Worm (Caenorhabditis elegans): ENCODE measurements around the gene T23G7.3.

The T23G7.3 gene

ce11 chrII:9157125-9157524, 10.5 kb downstream of the T23G7.3 start (continued):
- no peak for TF ChIP-seq saeg-2 (GFP tag; IDR thresholded peaks at IDR 0.05)
- TF ChIP-seq mxl-2 (GFP tag; conservative IDR thresholded peaks at IDR 0.05): no peak
- TF ChIP-seq aha-1 (tag): peak; percentile 81
- TF ChIP-seq ceh-32 (tag; optimal IDR thresholded peaks at IDR 0.05; ENCODE audit: poor library complexity): no peak
- TF ChIP-seq ztf-7 (tag; optimal IDR thresholded peaks at IDR 0.05): peak; percentile 86
- TF ChIP-seq dmd-9 (GFP tag; IDR thresholded peaks at IDR 0.05): no peak
- no peak for TF ChIP-seq ceh-82 (tag; optimal IDR thresholded peaks at IDR 0.05)
- TF ChIP-seq lsy-2 (tag; optimal IDR thresholded peaks at IDR 0.05): peak in 1 of 2 experiments; percentile 22
- TF ChIP-seq unc-39 (tag; optimal IDR thresholded peaks at IDR 0.05): no peak
- TF ChIP-seq dve-1 (tag; optimal IDR thresholded peaks at IDR 0.05; ENCODE audit: insufficient read depth): peak; percentile 75
- TF ChIP-seq ceh-20 (GFP tag; IDR thresholded peaks at IDR 0.05): no peak; the same call in 1 of the 2 replicates
- TF ChIP-seq lin-39 (tag; optimal IDR thresholded peaks at IDR 0.05): no peak
- no peak for TF ChIP-seq Y5F2A.4 (GFP tag; optimal IDR thresholded peaks at IDR 0.05)
- no peak for TF ChIP-seq daf-19 (GFP tag; conservative IDR thresholded peaks at IDR 0.05)
- no peak for TF ChIP-seq attf-4 (tag; optimal IDR thresholded peaks at IDR 0.05)
- TF ChIP-seq unc-130 (GFP tag; optimal IDR thresholded peaks at IDR 0.05): no peak
- TF ChIP-seq ces-1 (GFP tag; optimal IDR thresholded peaks at IDR 0.05): no peak
- TF ChIP-seq pha-4 (GFP tag; IDR thresholded peaks at IDR 0.05): no peak
- no peak for TF ChIP-seq pha-4 (tag; optimal IDR thresholded peaks at IDR 0.05)
- no peak for TF ChIP-seq spr-3 (GFP tag; optimal IDR thresholded peaks at IDR 0.05)
- TF ChIP-seq dmd-8 (GFP tag; IDR thresholded peaks at IDR 0.05): no peak
- no peak for TF ChIP-seq lin-29 (GFP tag; IDR thresholded peaks at IDR 0.05)
- TF ChIP-seq F10B5.3 (tag; optimal IDR thresholded peaks at IDR 0.05): no peak
- no peak for TF ChIP-seq lim-7 (GFP tag; IDR thresholded peaks at IDR 0.05)
- no peak for TF ChIP-seq tag-97 (GFP tag; IDR thresholded peaks at IDR 0.05)
- no peak for TF ChIP-seq D1046.2 (GFP tag; IDR thresholded peaks at IDR 0.05)
- TF ChIP-seq lin-13 (GFP tag; optimal IDR thresholded peaks at IDR 0.05): no peak
- peak in 1 of 2 experiments; percentile 64 for TF ChIP-seq hif-1 (tag; optimal IDR thresholded peaks at IDR 0.05)
- TF ChIP-seq ceh-28 (tag; optimal IDR thresholded peaks at IDR 0.05): no peak
- TF ChIP-seq nhr-6 (tag; optimal IDR thresholded peaks at IDR 0.05): peak; percentile 6
- TF ChIP-seq php-3 (GFP tag; IDR thresholded peaks at IDR 0.05): peak; percentile 74
- no peak for TF ChIP-seq mes-2 (tag; optimal IDR thresholded peaks at IDR 0.05; ENCODE audit: poor library complexity, severe bottlenecking)
- no peak for TF ChIP-seq ceh-62 (tag; optimal IDR thresholded peaks at IDR 0.05)
- TF ChIP-seq rbr-2 (tag; optimal IDR thresholded peaks at IDR 0.05): no peak
- TF ChIP-seq hmg-1.1 (GFP tag; IDR thresholded peaks at IDR 0.05): no peak
- TF ChIP-seq duxl-1 (tag; optimal IDR thresholded peaks at IDR 0.05; ENCODE audit: poor library complexity): no peak
- TF ChIP-seq F49E8.2 (tag; optimal IDR thresholded peaks at IDR 0.05; ENCODE audit: borderline replicate concordance): no peak
- no peak for TF ChIP-seq sdz-12 (GFP tag; optimal IDR thresholded peaks at IDR 0.05)
- no peak for TF ChIP-seq Y75B8A.6 (GFP tag; IDR thresholded peaks at IDR 0.05)
- no peak for TF ChIP-seq daf-12 (tag; optimal IDR thresholded peaks at IDR 0.05)
- TF ChIP-seq fos-1 (tag; optimal IDR thresholded peaks at IDR 0.05): no peak
- no peak for TF ChIP-seq madf-5 (GFP tag; IDR thresholded peaks at IDR 0.05)
- TF ChIP-seq nhr-77 (tag; optimal IDR thresholded peaks at IDR 0.05): no peak
- no peak for TF ChIP-seq Y48G9A.11 (GFP tag; IDR thresholded peaks at IDR 0.05)
- TF ChIP-seq daf-16 (GFP tag; optimal IDR thresholded peaks at IDR 0.05): no peak
- TF ChIP-seq daf-16 (tag; optimal IDR thresholded peaks at IDR 0.05): peak; percentile 16
- no peak for TF ChIP-seq lir-3 (tag; optimal IDR thresholded peaks at IDR 0.05)
- TF ChIP-seq nhr-41 (GFP tag; IDR thresholded peaks at IDR 0.05): no peak
